Fruit fly (Drosophila melanogaster): Measurements from ENCODE around the gene CG17612.

dm6 chr2L:4414059-4414458, 31.5 kb upstream of the CG17612 start:
- TF ChIP-seq CG11617 (GFP tag; optimal IDR thresholded peaks at IDR 0.05) (no peak), CG7045 (GFP tag; optimal IDR thresholded peaks at IDR 0.05) (no peak), CG33017 (tag; optimal IDR thresholded peaks at IDR 0.05) (no peak), Mnt (GFP tag; optimal IDR thresholded peaks at IDR 0.05) (no peak), CG5204 (GFP tag; optimal IDR thresholded peaks at IDR 0.05) (no peak), Hr96 (GFP tag; optimal IDR thresholded peaks at IDR 0.05) (no peak), bab1 (GFP tag; optimal IDR thresholded peaks at IDR 0.05) (no peak), ovo (GFP tag; optimal IDR thresholded peaks at IDR 0.05) (no peak)

Measured in whole organism, adult.